Worm (Caenorhabditis elegans) whole organism, mixed stage, embryonic: ENCODE measurements around the gene gphr-2.

ENCODE experiments used
- M03D4.4 ChIP-seq: sonication (generic microtip); optimal IDR thresholded peaks from 2 replicates; lab custom pipeline; 2017; ENCODE audit warnings: mild to moderate bottlenecking, missing genetic modification characterization, missing compliant biosample characterization
- bed-3 ChIP-seq: fragments of 200-800 bp; sonication (Bioruptor generic); optimal IDR thresholded peaks from 3 replicates; lab custom pipeline; 2018; ENCODE audit warnings: mild to moderate bottlenecking, missing genetic modification characterization, moderate library complexity, missing compliant biosample characterization
- blmp-1 ChIP-seq: fragments of 150-350 bp; optimal IDR thresholded peaks from 2 replicates; lab custom pipeline; 2014; ENCODE audit warnings: missing biosample characterization, missing genetic modification characterization
- ceh-43 ChIP-seq: fragments of 200-800 bp; sonication (Bioruptor generic); optimal IDR thresholded peaks from 2 replicates; lab custom pipeline; 2018; ENCODE audit warnings: mild to moderate bottlenecking, missing genetic modification characterization, moderate library complexity, missing compliant biosample characterization
- ces-1 ChIP-seq: fragments of 150-350 bp; optimal IDR thresholded peaks from 2 replicates; lab custom pipeline; 2014; ENCODE audit warnings: missing biosample characterization, missing genetic modification reagents, missing genetic modification characterization
- cnd-1 ChIP-seq: fragments of 200-800 bp; sonication (Bioruptor generic); optimal IDR thresholded peaks from 2 replicates; lab custom pipeline; 2018; ENCODE audit warnings: mild to moderate bottlenecking, missing genetic modification characterization, missing compliant biosample characterization
- drap-1 ChIP-seq: fragments of 200-800 bp; sonication (Bioruptor generic); optimal IDR thresholded peaks from 3 replicates; lab custom pipeline; 2018; ENCODE audit warnings: mild to moderate bottlenecking, missing genetic modification characterization, missing compliant biosample characterization
- elt-1 ChIP-seq: sonication (generic microtip); optimal IDR thresholded peaks from 2 replicates; lab custom pipeline; 2017; ENCODE audit warnings: missing genetic modification characterization, mild to moderate bottlenecking, missing compliant biosample characterization, antibody characterized with exemption, moderate library complexity, borderline replicate concordance; ENCODE audit not compliant: insufficient read depth
- elt-3 ChIP-seq: fragments of 150-350 bp; optimal IDR thresholded peaks from 2 replicates; lab custom pipeline; 2014; ENCODE audit warnings: missing biosample characterization, missing genetic modification characterization
- flh-1 ChIP-seq: fragments of 200-800 bp; sonication (Bioruptor generic); optimal IDR thresholded peaks from 2 replicates; lab custom pipeline; 2018; ENCODE audit warnings: mild to moderate bottlenecking, missing genetic modification characterization, moderate library complexity, missing compliant biosample characterization
- ham-2 ChIP-seq: fragments of 200-800 bp; sonication (Bioruptor generic); optimal IDR thresholded peaks from 2 replicates; lab custom pipeline; 2018; ENCODE audit warnings: mild to moderate bottlenecking, missing genetic modification characterization, missing compliant biosample characterization
- hlh-1 ChIP-seq: fragments of 150-350 bp; optimal IDR thresholded peaks from 2 replicates; lab custom pipeline; 2014; ENCODE audit warnings: missing biosample characterization, missing genetic modification reagents, missing genetic modification characterization
- lin-13 ChIP-seq: fragments of 150-350 bp; optimal IDR thresholded peaks from 2 replicates; lab custom pipeline; 2014; ENCODE audit warnings: missing biosample characterization, missing genetic modification characterization
- lsy-2 ChIP-seq: fragments of 150-350 bp; optimal IDR thresholded peaks from 2 replicates; lab custom pipeline; 2014; ENCODE audit warnings: missing biosample characterization, missing genetic modification characterization
- mab-5 ChIP-seq: fragments of 150-350 bp; optimal IDR thresholded peaks from 2 replicates; lab custom pipeline; 2014; ENCODE audit warnings: missing biosample characterization, missing genetic modification characterization
- mep-1 ChIP-seq: fragments of 150-350 bp; optimal IDR thresholded peaks from 2 replicates; lab custom pipeline; 2017; ENCODE audit warnings: missing biosample characterization, missing genetic modification reagents, missing genetic modification characterization, inconsistent platforms
- mls-2 ChIP-seq: sonication (generic microtip); optimal IDR thresholded peaks from 2 replicates; lab custom pipeline; 2016; ENCODE audit warnings: mild to moderate bottlenecking, missing genetic modification characterization, moderate library complexity, missing compliant biosample characterization
- nhr-2 ChIP-seq: fragments of 150-350 bp; optimal IDR thresholded peaks from 2 replicates; lab custom pipeline; 2014; ENCODE audit warnings: missing biosample characterization, missing genetic modification characterization
- nhr-237 ChIP-seq: fragments of 150-350 bp; optimal IDR thresholded peaks from 2 replicates; lab custom pipeline; 2014; ENCODE audit warnings: missing biosample characterization, missing genetic modification characterization
- nhr-76 ChIP-seq: sonication (generic microtip); optimal IDR thresholded peaks from 2 replicates; lab custom pipeline; 2017; ENCODE audit warnings: missing biosample characterization, missing genetic modification characterization
- pha-4 ChIP-seq: fragments of 150-350 bp; optimal IDR thresholded peaks from 2 replicates; lab custom pipeline; 2018; ENCODE audit warnings: missing biosample characterization, missing genetic modification reagents, missing genetic modification characterization
- sem-2 ChIP-seq: fragments of 200-800 bp; sonication (Bioruptor generic); optimal IDR thresholded peaks from 2 replicates; lab custom pipeline; 2018; ENCODE audit warnings: mild to moderate bottlenecking, missing genetic modification characterization, missing compliant biosample characterization
- snpc-4 ChIP-seq: fragments of 150-350 bp; optimal IDR thresholded peaks from 2 replicates; lab custom pipeline; 2014; ENCODE audit warnings: missing biosample characterization, missing genetic modification characterization
- sptf-1 ChIP-seq: sonication (generic microtip); optimal IDR thresholded peaks from 2 replicates; lab custom pipeline; 2017; ENCODE audit warnings: mild to moderate bottlenecking, missing genetic modification characterization, moderate library complexity, missing compliant biosample characterization
- tbx-8 ChIP-seq: fragments of 200-800 bp; sonication (Bioruptor generic); optimal IDR thresholded peaks from 2 replicates; lab custom pipeline; 2018; ENCODE audit warnings: mild to moderate bottlenecking, missing genetic modification characterization, moderate library complexity, missing compliant biosample characterization
- unc-120 ChIP-seq: sonication (generic microtip); optimal IDR thresholded peaks from 2 replicates; lab custom pipeline; 2017; ENCODE audit warnings: missing genetic modification characterization, missing compliant biosample characterization; ENCODE audit not compliant: poor library complexity, severe bottlenecking
- unc-39 ChIP-seq: fragments of 150-350 bp; optimal IDR thresholded peaks from 2 replicates; lab custom pipeline; 2014; ENCODE audit warnings: missing biosample characterization, missing genetic modification characterization
- unc-62 ChIP-seq: fragments of 150-350 bp; optimal IDR thresholded peaks from 2 replicates; lab custom pipeline; 2014; ENCODE audit warnings: missing biosample characterization, missing genetic modification reagents, missing genetic modification characterization
- ztf-11 ChIP-seq: fragments of 150-350 bp; optimal IDR thresholded peaks from 2 replicates; lab custom pipeline; 2014; ENCODE audit warnings: missing biosample characterization, missing genetic modification characterization

The gphr-2 gene

DNA sequence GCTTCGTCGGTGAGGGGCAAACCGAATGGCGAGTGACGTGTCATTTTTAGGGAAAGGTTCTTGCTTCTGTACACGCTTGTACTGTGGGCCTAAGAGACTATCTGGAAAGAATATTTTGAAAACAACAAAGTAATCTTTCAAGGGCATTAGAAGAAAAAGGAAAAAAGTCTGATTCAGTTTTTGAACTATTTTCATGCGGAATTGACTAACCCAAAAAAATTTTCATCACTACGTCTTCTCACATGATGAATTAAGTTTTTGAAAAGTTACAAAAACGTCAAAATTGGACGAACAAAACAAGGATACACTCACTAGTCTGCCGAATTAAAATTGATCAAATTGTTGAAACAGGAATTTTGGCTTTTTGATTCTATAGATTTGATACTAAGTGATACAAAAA lies 12.7 kb upstream of the gphr-2 start, which contains the start of gene C11H1.9:
Gene C11H1.9 (minus strand): TSS at position 101 of the 400 bp plus-strand sequence.
- TF ChIP-seq ztf-11 = no peak
- no peak for TF ChIP-seq sem-2 (GFP tag; lab: Kevin White, UChicago)
- TF ChIP-seq sptf-1 (tag; lab: Kevin White, UChicago) = no peak
- no peak for TF ChIP-seq nhr-2 (tag; lab: Kevin White, UChicago)
- TF ChIP-seq drap-1 (GFP tag; lab: Kevin White, UChicago) = no peak
- TF ChIP-seq blmp-1 = no peak
- TF ChIP-seq unc-120 (tag; lab: Kevin White, UChicago) = no peak

DNA sequence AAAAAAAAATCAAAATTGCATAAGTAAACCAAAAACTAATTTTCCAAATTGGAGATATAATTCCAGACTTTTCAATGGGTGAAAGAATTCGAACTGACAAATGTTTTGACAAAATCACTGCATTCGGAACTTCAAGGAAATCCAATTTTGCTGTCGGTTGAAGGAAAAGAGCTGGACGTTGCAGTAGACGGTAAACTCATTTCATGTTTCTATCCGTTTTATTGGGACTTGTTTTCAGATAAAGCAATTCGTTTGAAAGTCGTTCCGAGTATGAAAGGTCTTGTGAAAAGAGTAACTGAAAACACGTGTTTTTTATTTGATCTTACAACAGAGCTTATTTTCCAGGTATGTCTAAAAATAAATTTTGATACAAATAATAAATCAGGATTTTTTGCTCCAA lies 8.6 kb upstream of the gphr-2 start:
- TF ChIP-seq ces-1 (peak; percentile 15), lin-13 (no peak)

DNA sequence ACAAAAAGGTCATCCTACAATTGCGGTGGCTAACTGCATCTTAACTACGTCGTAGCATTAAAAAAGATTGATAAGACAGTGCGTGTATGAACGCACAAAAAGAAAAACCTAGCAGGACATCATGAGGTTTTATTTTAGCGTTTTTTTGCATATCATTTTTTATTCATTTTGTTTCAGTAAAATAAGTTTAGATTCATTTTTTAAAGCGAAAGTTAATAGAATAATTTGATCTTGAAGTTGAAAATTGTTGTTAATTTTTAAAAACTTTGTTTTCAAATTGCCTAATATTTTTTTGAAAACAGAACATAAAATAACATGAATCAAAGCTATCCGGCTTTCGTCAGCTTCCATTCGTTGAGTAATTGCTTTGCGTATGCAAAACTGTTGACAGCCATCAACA lies 6.1 kb upstream of the gphr-2 start, which contains the start of gene prx-1:
Gene prx-1 (plus strand): TSS at position 301 of the 400 bp plus-strand sequence.
- no peak for TF ChIP-seq elt-3 (tag; lab: Kevin White, UChicago)
- no peak for TF ChIP-seq tbx-8 (GFP tag; lab: Kevin White, UChicago)
- no peak for TF ChIP-seq unc-120 (tag; lab: Kevin White, UChicago)
- TF ChIP-seq flh-1 (GFP tag; lab: Kevin White, UChicago) = no peak
- no peak for TF ChIP-seq mep-1 (tag; lab: Kevin White, UChicago)
- no peak for TF ChIP-seq M03D4.4 (tag; lab: Kevin White, UChicago)
- TF ChIP-seq, all 35 proteins: peak for 0

DNA sequence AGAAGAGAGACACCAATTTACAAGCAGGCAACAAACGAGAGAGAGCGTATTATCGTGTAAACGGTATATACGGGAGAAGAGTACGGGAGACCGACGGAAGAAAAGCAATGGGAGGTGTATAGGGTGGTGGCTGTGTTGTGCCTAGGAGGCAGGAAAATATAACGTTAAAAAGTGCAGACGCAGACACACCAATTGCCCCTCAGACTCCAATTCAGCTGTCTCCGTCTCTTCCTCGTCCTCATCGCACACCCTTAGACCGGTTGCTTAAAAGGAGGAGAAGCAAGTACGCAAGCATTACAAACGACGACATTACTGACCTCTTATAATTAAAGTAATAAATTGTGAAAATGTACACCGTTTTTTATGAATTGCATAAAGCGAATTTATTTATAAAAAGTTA lies 4.8 kb upstream of the gphr-2 start:
- peak; percentile 98 for TF ChIP-seq unc-120 (tag; lab: Kevin White, UChicago)
- peak; percentile 38 for TF ChIP-seq mab-5 (tag; lab: Kevin White, UChicago)
- peak; percentile 89 for TF ChIP-seq ces-1
- no peak for TF ChIP-seq nhr-76 (tag; lab: Kevin White, UChicago)
- TF ChIP-seq elt-1 (tag; lab: Kevin White, UChicago) = peak; percentile 43
- TF ChIP-seq nhr-2 (tag; lab: Kevin White, UChicago) = no peak
- TF ChIP-seq unc-62 = peak; percentile 49
- no peak for TF ChIP-seq snpc-4
- TF ChIP-seq lsy-2 (tag; lab: Kevin White, UChicago) = peak; percentile 89
- TF ChIP-seq M03D4.4 (tag; lab: Kevin White, UChicago) = peak; percentile 46
- TF ChIP-seq sptf-1 (tag; lab: Kevin White, UChicago) = peak; percentile 69
- TF ChIP-seq ztf-11 = peak; percentile 59
- TF ChIP-seq lin-13 = peak; percentile 93
- TF ChIP-seq mls-2 (tag; lab: Kevin White, UChicago) = peak; percentile 80
- TF ChIP-seq pha-4 (tag; lab: Kevin White, UChicago) = peak; percentile 62
- TF ChIP-seq unc-39 (tag; lab: Kevin White, UChicago) = no peak
- peak; percentile 81 for TF ChIP-seq hlh-1
- peak; percentile 81 for TF ChIP-seq nhr-237 (tag; lab: Kevin White, UChicago)
- no peak for TF ChIP-seq elt-3 (tag; lab: Kevin White, UChicago)
- no peak for TF ChIP-seq flh-1 (GFP tag; lab: Kevin White, UChicago)
- TF ChIP-seq mep-1 (tag; lab: Kevin White, UChicago) = peak; percentile 86
- TF ChIP-seq drap-1 (GFP tag; lab: Kevin White, UChicago) = peak; percentile 49
- peak; percentile 90 for TF ChIP-seq ham-2 (GFP tag; lab: Kevin White, UChicago)
- no peak for TF ChIP-seq bed-3 (GFP tag; lab: Kevin White, UChicago)
- TF ChIP-seq cnd-1 = peak; percentile 61
- peak; percentile 66 for TF ChIP-seq ceh-43

DNA sequence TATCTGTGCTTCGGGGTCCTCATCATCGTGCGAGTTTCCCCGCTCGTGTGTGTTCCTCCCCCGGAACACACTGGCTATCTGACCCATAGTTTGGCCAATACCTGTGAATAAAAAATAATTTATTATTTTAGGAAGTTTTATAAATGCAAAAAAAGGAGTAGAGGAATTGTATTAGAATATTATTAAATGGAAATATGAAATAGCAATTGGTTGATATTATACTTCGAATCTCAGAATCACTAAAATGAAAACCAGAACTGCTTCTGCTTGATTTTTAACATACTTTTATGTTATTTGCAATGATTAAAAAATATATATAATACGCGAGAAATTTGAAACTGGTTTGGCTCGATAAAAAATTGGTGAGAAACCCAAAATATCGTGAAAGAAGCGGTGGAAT lies 4.0 kb upstream of the gphr-2 start, which contains the start of gene mgrn-1:
Gene mgrn-1 (minus strand): TSS at position 101 of the 400 bp plus-strand sequence.
- TF ChIP-seq ztf-11 (no peak), lin-13 (no peak), nhr-2 (tag; lab: Kevin White, UChicago) (no peak), unc-62 (no peak), elt-1 (tag; lab: Kevin White, UChicago) (no peak), pha-4 (tag; lab: Kevin White, UChicago) (no peak), tbx-8 (GFP tag; lab: Kevin White, UChicago) (no peak), hlh-1 (no peak), lsy-2 (tag; lab: Kevin White, UChicago) (no peak)
